Worm (Caenorhabditis elegans) whole organism, midembryonic: ENCODE results near the gene ZC404.15.

ENCODE experiments used
- T22C8.4 ChIP-seq: fragments of 200-800 bp; sonication (Bioruptor generic); IDR thresholded peaks from 2 replicates; pipeline ENCODE4 v1.3.6; 2022; ENCODE audit warnings: missing genetic modification characterization, missing compliant biosample characterization
- cog-1 ChIP-seq: sonication (generic microtip); optimal IDR thresholded peaks from 2 replicates; lab custom pipeline; 2016; ENCODE audit warnings: missing genetic modification characterization, missing compliant biosample characterization
- flt-1 ChIP-seq: fragments of 200-800 bp; sonication (Bioruptor generic); IDR thresholded peaks from 2 replicates; pipeline ENCODE4 v1.3.6; 2022; ENCODE audit warnings: missing genetic modification characterization, missing compliant biosample characterization
- klf-2 ChIP-seq: fragments of 200-800 bp; sonication (Bioruptor generic); conservative IDR thresholded peaks from 2 replicates; pipeline ENCODE4 v1.3.6; 2022; ENCODE audit warnings: missing genetic modification reagents, missing genetic modification characterization, missing compliant biosample characterization
- med-1 ChIP-seq: sonication (generic microtip); optimal IDR thresholded peaks from 2 replicates; lab custom pipeline; 2017; ENCODE audit warnings: missing genetic modification characterization, mild to moderate bottlenecking, missing compliant biosample characterization, antibody characterized with exemption, missing genetic modification reagents; ENCODE audit not compliant: insufficient read depth
- ref-1 ChIP-seq: fragments of 200-800 bp; sonication (Bioruptor generic); conservative IDR thresholded peaks from 2 replicates; pipeline ENCODE4 v1.3.6; 2022; ENCODE audit warnings: missing genetic modification reagents, missing genetic modification characterization, missing compliant biosample characterization
- tab-1 ChIP-seq: fragments of 200-800 bp; sonication (Bioruptor generic); IDR thresholded peaks from 2 replicates; pipeline ENCODE4 v1.3.6; 2022; ENCODE audit warnings: missing genetic modification characterization, missing compliant biosample characterization
- ztf-23 ChIP-seq: fragments of 200-800 bp; sonication (Bioruptor generic); IDR thresholded peaks from 2 replicates; pipeline ENCODE4 v1.3.6; 2022; ENCODE audit warnings: missing genetic modification reagents, missing genetic modification characterization, missing compliant biosample characterization
- ztf-29 ChIP-seq: fragments of 200-800 bp; sonication (Bioruptor generic); IDR thresholded peaks from 2 replicates; pipeline ENCODE4 v1.3.6; 2022; ENCODE audit warnings: missing genetic modification reagents, missing genetic modification characterization, missing compliant biosample characterization

ZC404.15 gene

DNA sequence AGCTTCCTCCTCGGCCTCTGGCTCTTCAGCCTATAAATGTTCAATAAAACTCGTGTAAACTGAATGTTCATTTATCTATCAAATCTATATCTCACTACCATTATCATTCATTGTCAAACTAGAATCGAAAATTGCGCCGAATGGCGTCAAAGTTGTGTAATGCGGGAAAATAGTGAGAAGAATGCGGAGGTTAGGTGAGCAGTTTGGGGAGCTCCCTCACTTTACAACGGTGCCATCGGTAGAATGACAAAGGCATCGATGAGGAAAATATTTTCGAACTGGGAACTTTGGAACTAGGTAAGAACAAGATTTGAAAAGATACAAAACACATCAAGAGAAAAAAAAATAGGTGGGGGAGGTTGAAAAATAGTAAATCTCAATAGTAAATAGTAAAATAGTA is 12.7 kb upstream of the ZC404.15 start:
- no peak for TF ChIP-seq flt-1 (GFP tag; lab: Robert Waterston, UW)
- no peak for TF ChIP-seq klf-2 (GFP tag; lab: Robert Waterston, UW)
- no peak for TF ChIP-seq ztf-29 (GFP tag; lab: Robert Waterston, UW)
- TF ChIP-seq T22C8.4 (GFP tag; lab: Robert Waterston, UW), result no peak
- TF ChIP-seq ztf-23 (GFP tag; lab: Robert Waterston, UW), result no peak
- TF ChIP-seq cog-1 (tag; lab: Kevin White, UChicago), result no peak
- TF ChIP-seq med-1, result no peak
- TF ChIP-seq tab-1 (GFP tag; lab: Robert Waterston, UW), result no peak
- no peak for TF ChIP-seq ref-1 (GFP tag; lab: Robert Waterston, UW)

DNA sequence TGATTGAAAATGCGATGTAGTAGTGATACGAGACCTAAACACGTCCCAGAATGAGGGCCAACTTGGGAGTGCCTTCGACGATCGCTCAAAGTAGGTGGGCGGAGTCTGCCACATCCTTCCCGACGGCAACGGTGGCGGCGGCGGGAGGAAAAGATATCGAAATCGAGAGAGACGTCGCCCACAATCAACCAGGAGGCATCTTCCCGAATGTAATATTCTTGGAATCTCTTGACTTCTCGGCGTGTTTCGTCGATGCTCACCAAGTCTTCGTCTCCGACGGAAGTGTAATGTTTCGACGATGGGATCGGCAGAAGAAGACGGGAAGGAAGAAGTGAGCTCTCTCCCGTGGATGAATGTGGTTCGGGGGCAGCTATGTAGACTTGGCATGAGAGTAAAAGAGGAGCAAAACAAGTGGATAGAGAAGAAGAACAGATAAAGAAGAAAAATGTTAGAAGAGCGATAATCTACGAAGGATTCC is 11.8 kb upstream of the ZC404.15 start, which contains the start of the genes T25F10.1 and clik-1:
T25F10.1 (plus strand) TSS at position 51 of the 478 bp plus-strand sequence.
clik-1 (minus strand) TSS at position 281 of the 478 bp plus-strand sequence.
- TF ChIP-seq med-1 (no peak), ref-1 (GFP tag; lab: Robert Waterston, UW) (no peak), ztf-29 (GFP tag; lab: Robert Waterston, UW) (no peak), flt-1 (GFP tag; lab: Robert Waterston, UW) (no peak), klf-2 (GFP tag; lab: Robert Waterston, UW) (no peak), ztf-23 (GFP tag; lab: Robert Waterston, UW) (no peak), cog-1 (tag; lab: Kevin White, UChicago) (no peak), tab-1 (GFP tag; lab: Robert Waterston, UW) (no peak), T22C8.4 (GFP tag; lab: Robert Waterston, UW) (no peak)

DNA sequence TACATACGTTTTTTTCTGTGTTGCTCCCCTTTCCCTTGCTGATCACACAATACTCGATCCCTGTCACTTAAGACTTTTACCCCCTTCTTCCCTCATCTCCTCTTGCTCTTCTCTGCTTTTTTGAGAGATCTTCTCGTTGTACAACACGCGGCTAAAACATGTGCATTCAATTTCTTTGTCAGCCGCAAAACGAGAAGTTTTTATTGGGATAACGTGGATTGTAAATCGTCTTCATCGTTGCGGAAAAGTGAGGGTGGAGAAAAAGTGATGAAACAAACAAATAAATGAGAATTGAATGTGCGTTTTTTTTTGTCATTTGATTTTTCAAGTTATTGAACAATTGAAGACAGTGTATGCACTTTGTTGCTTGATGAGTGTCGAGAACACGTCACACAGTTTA is 10.8 kb upstream of the ZC404.15 start:
- TF ChIP-seq tab-1 (GFP tag; lab: Robert Waterston, UW) (no peak), flt-1 (GFP tag; lab: Robert Waterston, UW) (no peak), med-1 (no peak), klf-2 (GFP tag; lab: Robert Waterston, UW) (no peak), ref-1 (GFP tag; lab: Robert Waterston, UW) (no peak), T22C8.4 (GFP tag; lab: Robert Waterston, UW) (no peak), ztf-23 (GFP tag; lab: Robert Waterston, UW) (no peak), ztf-29 (GFP tag; lab: Robert Waterston, UW) (no peak), cog-1 (tag; lab: Kevin White, UChicago) (no peak)

DNA sequence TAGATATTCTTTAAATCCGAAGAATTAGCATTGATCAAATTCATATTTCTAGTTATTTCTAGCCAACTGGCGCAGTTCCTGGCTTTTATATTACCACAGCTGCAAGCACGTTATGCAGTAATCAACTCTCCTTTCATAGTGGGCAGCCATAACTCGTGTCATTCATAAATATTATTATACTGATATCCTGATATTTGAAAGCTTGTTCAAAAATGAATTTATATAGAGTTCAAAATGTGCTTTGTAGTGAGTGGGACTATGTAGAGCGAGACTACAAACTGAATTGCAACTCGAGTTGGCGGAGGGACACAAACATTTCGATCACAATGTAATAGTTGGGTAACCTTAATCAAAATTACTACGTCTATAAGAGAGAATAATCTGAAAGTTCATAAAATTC is 8.6 kb upstream of the ZC404.15 start, which contains the start of gene srh-30:
srh-30 (minus strand) TSS at position 101 of the 400 bp plus-strand sequence.
- TF ChIP-seq ref-1 (GFP tag; lab: Robert Waterston, UW), result no peak
- TF ChIP-seq cog-1 (tag; lab: Kevin White, UChicago), result no peak
- TF ChIP-seq ztf-29 (GFP tag; lab: Robert Waterston, UW), result no peak
- no peak for TF ChIP-seq ztf-23 (GFP tag; lab: Robert Waterston, UW)
- TF ChIP-seq klf-2 (GFP tag; lab: Robert Waterston, UW), result no peak
- no peak for TF ChIP-seq T22C8.4 (GFP tag; lab: Robert Waterston, UW)
- no peak for TF ChIP-seq tab-1 (GFP tag; lab: Robert Waterston, UW)

DNA sequence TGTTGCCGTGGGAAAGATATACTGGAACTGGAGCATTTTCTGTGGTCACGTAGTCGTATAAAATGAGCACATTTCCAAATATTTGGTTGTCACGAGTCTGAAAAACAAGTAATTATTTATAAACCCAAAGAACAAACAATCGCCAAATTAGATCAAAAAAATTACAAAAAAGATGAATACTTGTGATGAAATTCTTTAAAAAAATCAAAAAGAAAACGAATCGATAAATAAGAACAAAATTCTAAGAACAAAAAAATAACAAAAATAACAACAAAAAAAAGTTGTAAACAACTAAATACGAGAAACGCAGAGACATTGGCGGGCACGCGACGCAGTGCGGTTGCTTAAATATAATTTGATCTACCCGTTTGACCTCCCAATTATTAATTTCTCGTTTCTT is 6.5 kb upstream of the ZC404.15 start, which contains the start of gene ZC404.16:
ZC404.16 (minus strand) TSS at position 101 of the 400 bp plus-strand sequence.
- TF ChIP-seq ztf-23 (GFP tag; lab: Robert Waterston, UW), result no peak
- no peak for TF ChIP-seq tab-1 (GFP tag; lab: Robert Waterston, UW)
- no peak for TF ChIP-seq flt-1 (GFP tag; lab: Robert Waterston, UW)
- no peak for TF ChIP-seq klf-2 (GFP tag; lab: Robert Waterston, UW)
- no peak for TF ChIP-seq ztf-29 (GFP tag; lab: Robert Waterston, UW)
- TF ChIP-seq ref-1 (GFP tag; lab: Robert Waterston, UW), result no peak

DNA sequence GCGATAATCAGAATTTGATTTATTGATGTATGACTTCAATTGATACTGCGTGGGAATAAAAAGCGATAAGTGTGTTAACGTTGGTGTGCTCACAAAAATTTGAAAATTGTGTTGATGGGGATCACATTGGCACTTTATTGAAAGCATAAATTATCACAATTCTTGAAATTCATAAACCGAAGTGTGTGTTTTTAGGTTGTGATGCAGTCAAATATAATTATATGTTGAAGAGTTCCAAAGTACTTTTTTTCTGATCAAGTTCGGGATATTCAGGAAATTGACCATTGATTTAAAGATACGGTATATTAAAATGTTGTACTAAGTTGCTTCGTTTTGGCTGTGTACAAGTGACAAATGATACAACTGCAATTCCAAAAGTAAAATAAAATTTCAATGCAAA is 4.6 kb upstream of the ZC404.15 start, which contains the start of gene srh-28:
srh-28 (minus strand) TSS at position 101 of the 400 bp plus-strand sequence.
- no peak for TF ChIP-seq ztf-23 (GFP tag; lab: Robert Waterston, UW)
- no peak for TF ChIP-seq cog-1 (tag; lab: Kevin White, UChicago)

DNA sequence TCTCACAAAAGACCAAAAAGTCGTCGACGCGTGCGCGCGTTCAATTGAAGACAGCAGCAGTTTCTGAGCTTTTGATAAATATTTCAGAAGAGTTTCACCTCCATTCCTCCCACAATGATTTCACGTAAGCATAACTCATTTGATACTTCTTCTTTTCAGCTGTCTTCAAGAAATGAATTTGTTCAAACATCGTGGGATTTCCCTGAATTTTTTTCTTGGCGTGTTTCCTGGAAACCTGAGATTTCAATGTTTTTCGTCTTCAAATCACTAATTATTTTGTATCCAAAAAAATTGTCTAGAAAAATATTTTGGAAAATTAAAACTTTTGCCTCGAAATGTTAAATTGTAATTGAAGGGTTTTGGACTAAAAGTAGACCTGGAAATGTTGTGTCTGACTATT is 1.8 kb upstream of the ZC404.15 start:
- TF ChIP-seq ref-1 (GFP tag; lab: Robert Waterston, UW) (no peak), med-1 (no peak), cog-1 (tag; lab: Kevin White, UChicago) (no peak), ztf-23 (GFP tag; lab: Robert Waterston, UW) (no peak), T22C8.4 (GFP tag; lab: Robert Waterston, UW) (no peak), flt-1 (GFP tag; lab: Robert Waterston, UW) (no peak), ztf-29 (GFP tag; lab: Robert Waterston, UW) (no peak), klf-2 (GFP tag; lab: Robert Waterston, UW) (no peak), tab-1 (GFP tag; lab: Robert Waterston, UW) (no peak)

DNA sequence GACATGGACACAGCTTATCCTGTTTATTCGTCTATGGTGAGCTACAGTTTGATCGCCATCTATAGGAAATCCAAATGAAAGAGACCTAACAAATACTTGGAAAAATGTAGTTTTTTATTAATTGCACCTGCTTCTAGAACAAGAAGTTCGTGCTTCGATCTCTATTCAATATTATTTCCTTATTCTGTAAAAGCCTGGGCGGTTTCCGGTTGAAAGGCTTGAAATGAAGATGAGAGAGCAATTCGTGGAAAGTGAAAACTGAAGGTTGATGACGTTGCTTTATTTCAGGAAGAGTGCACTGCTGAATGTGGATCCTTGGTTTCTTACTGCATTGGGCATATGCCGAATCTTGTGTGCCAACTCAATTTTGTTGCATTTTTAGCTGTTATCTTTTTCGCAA is 410 bp downstream of the ZC404.15 start:
- no peak for TF ChIP-seq cog-1 (tag; lab: Kevin White, UChicago)
- no peak for TF ChIP-seq flt-1 (GFP tag; lab: Robert Waterston, UW)
- no peak for TF ChIP-seq tab-1 (GFP tag; lab: Robert Waterston, UW)
- TF ChIP-seq ztf-29 (GFP tag; lab: Robert Waterston, UW), result no peak
- TF ChIP-seq ref-1 (GFP tag; lab: Robert Waterston, UW), result no peak
- TF ChIP-seq klf-2 (GFP tag; lab: Robert Waterston, UW), result no peak
- no peak for TF ChIP-seq ztf-23 (GFP tag; lab: Robert Waterston, UW)
- TF ChIP-seq T22C8.4 (GFP tag; lab: Robert Waterston, UW), result no peak
- no peak for TF ChIP-seq med-1

DNA sequence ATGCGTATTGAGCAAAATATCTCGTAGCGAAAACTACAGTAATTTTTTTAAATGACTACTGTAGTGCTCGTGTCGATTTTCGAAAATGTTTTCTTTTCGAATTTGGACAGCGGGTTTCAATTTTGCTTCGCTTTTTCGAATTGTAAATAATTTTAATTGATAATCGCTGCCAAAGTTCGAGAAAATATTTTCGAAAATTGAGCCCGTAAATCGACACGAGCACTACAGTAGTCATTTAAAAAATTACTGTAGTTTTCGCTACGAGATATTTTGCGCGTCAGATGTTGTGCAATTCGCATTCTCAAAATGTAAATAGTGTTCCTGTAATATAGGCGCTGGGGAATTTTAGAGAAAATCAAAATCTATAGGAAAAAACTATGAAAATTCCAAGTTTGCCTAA is 2.0 kb downstream of the ZC404.15 start:
- TF ChIP-seq med-1 (no peak), ztf-29 (GFP tag; lab: Robert Waterston, UW) (no peak), ztf-23 (GFP tag; lab: Robert Waterston, UW) (no peak), ref-1 (GFP tag; lab: Robert Waterston, UW) (no peak), flt-1 (GFP tag; lab: Robert Waterston, UW) (no peak)
